Worm (Caenorhabditis elegans) whole organism, L4 larva: ENCODE measurements around the gene ZC443.2.

Experiments
- T20F7.1 ChIP-seq: fragments of 200-800 bp; sonication (Bioruptor generic); optimal IDR thresholded peaks from 2 replicates; lab custom pipeline; 2018; ENCODE audit warnings: mild to moderate bottlenecking, missing genetic modification characterization, missing compliant biosample characterization
- Y105C5A.15 ChIP-seq: fragments of 200-800 bp; sonication (Bioruptor generic); IDR thresholded peaks from 2 replicates; pipeline ENCODE4 v1.3.6; 2022; ENCODE audit warnings: missing genetic modification characterization, missing compliant biosample characterization
- Y48G9A.11 ChIP-seq: fragments of 200-800 bp; sonication (Bioruptor generic); IDR thresholded peaks from 2 replicates; pipeline ENCODE4 v1.3.6; 2022; ENCODE audit warnings: missing genetic modification reagents, missing genetic modification characterization, missing compliant biosample characterization
- ceh-28 ChIP-seq: fragments of 150-350 bp; optimal IDR thresholded peaks from 2 replicates; lab custom pipeline; 2014; ENCODE audit warnings: missing biosample characterization, missing genetic modification reagents, missing genetic modification characterization
- ceh-44 ChIP-seq: fragments of 200-800 bp; sonication (Bioruptor generic); IDR thresholded peaks from 2 replicates; pipeline ENCODE4 v1.3.6; 2022; ENCODE audit warnings: missing genetic modification reagents, missing genetic modification characterization, missing compliant biosample characterization
- ceh-62 ChIP-seq: sonication (generic microtip); optimal IDR thresholded peaks from 2 replicates; lab custom pipeline; 2017; ENCODE audit warnings: missing biosample characterization, missing genetic modification characterization
- ceh-82 ChIP-seq: sonication (generic microtip); optimal IDR thresholded peaks from 2 replicates; lab custom pipeline; 2017; ENCODE audit warnings: missing biosample characterization, missing genetic modification characterization
- cey-2 ChIP-seq: sonication (generic microtip); optimal IDR thresholded peaks from 3 replicates; lab custom pipeline; 2017; ENCODE audit warnings: missing genetic modification characterization, mild to moderate bottlenecking, missing compliant biosample characterization, antibody characterized with exemption, borderline replicate concordance; ENCODE audit not compliant: insufficient read depth
- daf-12 ChIP-seq: fragments of 150-350 bp; optimal IDR thresholded peaks from 2 replicates; lab custom pipeline; 2014; ENCODE audit warnings: missing biosample characterization, missing genetic modification reagents, missing genetic modification characterization
- daf-16 ChIP-seq, 3 experiments: sonication (generic microtip); optimal IDR thresholded peaks; 2 replicates each; lab custom pipeline; 2016 to 2017; ENCODE audit warnings: missing genetic modification characterization in 3 of 3, missing genetic modification reagents in 3 of 3, mild to moderate bottlenecking in 2 of 3, missing compliant biosample characterization in 2 of 3, missing biosample characterization in 1 of 3, moderate library complexity in 1 of 3
- daf-19 ChIP-seq: fragments of 200-800 bp; sonication (Bioruptor generic); conservative IDR thresholded peaks from 2 replicates; pipeline ENCODE4 v1.3.6; 2022; ENCODE audit warnings: missing genetic modification characterization, missing compliant biosample characterization
- dmd-6 ChIP-seq: fragments of 200-800 bp; sonication (Bioruptor generic); IDR thresholded peaks from 2 replicates; pipeline ENCODE4 v1.3.6; 2022; ENCODE audit warnings: missing genetic modification reagents, missing genetic modification characterization, missing compliant biosample characterization
- duxl-1 ChIP-seq: sonication (generic microtip); optimal IDR thresholded peaks from 2 replicates; lab custom pipeline; 2016; ENCODE audit warnings: mild to moderate bottlenecking, missing genetic modification characterization, moderate library complexity, missing compliant biosample characterization; ENCODE audit not compliant: poor library complexity
- dve-1 ChIP-seq: sonication (generic microtip); optimal IDR thresholded peaks from 2 replicates; lab custom pipeline; 2017; ENCODE audit warnings: antibody characterized with exemption, mild to moderate bottlenecking, missing genetic modification characterization, missing compliant biosample characterization; ENCODE audit not compliant: insufficient read depth
- hlh-11 ChIP-seq: fragments of 200-800 bp; sonication (Bioruptor generic); optimal IDR thresholded peaks from 2 replicates; lab custom pipeline; 2018; ENCODE audit warnings: mild to moderate bottlenecking, missing genetic modification characterization, missing compliant biosample characterization
- hlh-30 ChIP-seq: sonication (generic microtip); optimal IDR thresholded peaks from 2 replicates; lab custom pipeline; 2017; ENCODE audit warnings: antibody characterized with exemption, mild to moderate bottlenecking, missing genetic modification characterization, missing compliant biosample characterization; ENCODE audit not compliant: insufficient read depth
- lin-38 ChIP-seq: fragments of 200-800 bp; sonication (Bioruptor generic); IDR thresholded peaks from 2 replicates; pipeline ENCODE4 v1.3.6; 2022; ENCODE audit warnings: missing genetic modification reagents, missing genetic modification characterization, missing compliant biosample characterization
- lsy-2 ChIP-seq, 2 experiments: fragments of 150-350 bp in 1 of 2; sonication (generic microtip) in 1 of 2; optimal IDR thresholded peaks; 2 replicates each; lab custom pipeline; 2014 to 2017; ENCODE audit warnings: missing biosample characterization in 2 of 2, missing genetic modification characterization in 2 of 2
- madf-9 ChIP-seq: fragments of 200-800 bp; sonication (Bioruptor generic); conservative IDR thresholded peaks from 2 replicates; pipeline ENCODE4 v1.3.6; 2022; ENCODE audit warnings: missing genetic modification reagents, missing genetic modification characterization, missing compliant biosample characterization
- mdt-29 ChIP-seq: fragments of 200-800 bp; sonication (Bioruptor generic); IDR thresholded peaks from 2 replicates; pipeline ENCODE4 v1.3.6; 2022; ENCODE audit warnings: missing genetic modification reagents, missing genetic modification characterization, missing compliant biosample characterization
- mxl-2 ChIP-seq: fragments of 200-800 bp; sonication (Bioruptor generic); conservative IDR thresholded peaks from 2 replicates; pipeline ENCODE4 v1.3.6; 2022; ENCODE audit warnings: missing genetic modification reagents, missing genetic modification characterization, missing compliant biosample characterization
- mxl-3 ChIP-seq: fragments of 200-800 bp; sonication (Bioruptor generic); optimal IDR thresholded peaks from 2 replicates; lab custom pipeline; 2018; ENCODE audit warnings: mild to moderate bottlenecking, missing genetic modification characterization, missing compliant biosample characterization
- nhr-10 ChIP-seq: fragments of 150-350 bp; optimal IDR thresholded peaks from 2 replicates; lab custom pipeline; 2014; ENCODE audit warnings: missing biosample characterization, missing genetic modification characterization
- nhr-11 ChIP-seq: fragments of 150-350 bp; optimal IDR thresholded peaks from 2 replicates; lab custom pipeline; 2014; ENCODE audit warnings: missing biosample characterization, missing genetic modification characterization
- nhr-25 ChIP-seq: sonication (generic microtip); optimal IDR thresholded peaks from 2 replicates; lab custom pipeline; 2017; ENCODE audit warnings: missing genetic modification characterization, mild to moderate bottlenecking, missing compliant biosample characterization, antibody characterized with exemption, moderate library complexity, borderline replicate concordance; ENCODE audit not compliant: insufficient read depth
- nhr-28 ChIP-seq: fragments of 150-350 bp; optimal IDR thresholded peaks from 2 replicates; lab custom pipeline; 2014; ENCODE audit warnings: missing biosample characterization, missing genetic modification characterization
- nhr-48 ChIP-seq: sonication (generic microtip); optimal IDR thresholded peaks from 2 replicates; lab custom pipeline; 2016; ENCODE audit warnings: mild to moderate bottlenecking, missing genetic modification characterization, missing compliant biosample characterization
- nhr-77 ChIP-seq: fragments of 150-350 bp; optimal IDR thresholded peaks from 2 replicates; lab custom pipeline; 2014; ENCODE audit warnings: missing biosample characterization, missing genetic modification characterization
- php-3 ChIP-seq: fragments of 200-800 bp; sonication (Bioruptor generic); IDR thresholded peaks from 2 replicates; pipeline ENCODE4 v1.3.6; 2022; ENCODE audit warnings: missing genetic modification reagents, missing genetic modification characterization, missing compliant biosample characterization
- pqm-1 ChIP-seq: sonication (generic microtip); optimal IDR thresholded peaks from 2 replicates; lab custom pipeline; 2017; ENCODE audit warnings: missing biosample characterization, missing genetic modification characterization
- rbr-2 ChIP-seq: sonication (generic microtip); optimal IDR thresholded peaks from 2 replicates; lab custom pipeline; 2016; ENCODE audit warnings: missing genotype, missing genetic modification characterization, missing compliant biosample characterization
- set-16 ChIP-seq: fragments of 200-800 bp; sonication (Bioruptor generic); IDR thresholded peaks from 2 replicates; pipeline ENCODE4 v1.3.6; 2022; ENCODE audit warnings: missing genetic modification reagents, missing genetic modification characterization, missing compliant biosample characterization
- snpc-1.2 ChIP-seq: fragments of 200-800 bp; sonication (Bioruptor generic); IDR thresholded peaks from 2 replicates; pipeline ENCODE4 v1.3.6; 2022; ENCODE audit warnings: missing genetic modification reagents, missing genetic modification characterization, missing compliant biosample characterization
- snpc-4 ChIP-seq: fragments of 150-350 bp; optimal IDR thresholded peaks from 2 replicates; lab custom pipeline; 2014; ENCODE audit warnings: missing biosample characterization, missing genetic modification characterization
- tra-1 ChIP-seq: fragments of 200-800 bp; sonication (Bioruptor generic); IDR thresholded peaks from 2 replicates; pipeline ENCODE4 v1.3.6; 2022; ENCODE audit warnings: missing genetic modification reagents, missing genetic modification characterization, missing compliant biosample characterization
- unc-62 ChIP-seq, 3 experiments: fragments of 150-350 bp in 1 of 3; sonication (generic microtip); optimal IDR thresholded peaks in 2 of 3; peaks in 1 of 3; 1 replicate in 1 of 3; 2 replicates in 2 of 3; lab custom pipeline; 2014 to 2017; ENCODE audit warnings: missing biosample characterization in 3 of 3, missing genetic modification characterization in 3 of 3, missing genetic modification reagents in 3 of 3, missing genotype in 1 of 3
- zag-1 ChIP-seq: fragments of 150-350 bp; optimal IDR thresholded peaks from 2 replicates; lab custom pipeline; 2014; ENCODE audit warnings: missing biosample characterization, missing genetic modification characterization
- zfp-2 ChIP-seq: sonication (generic microtip); optimal IDR thresholded peaks from 2 replicates; lab custom pipeline; 2016; ENCODE audit warnings: mild to moderate bottlenecking, missing genetic modification characterization, missing compliant biosample characterization
- zfp-3 ChIP-seq: fragments of 200-800 bp; sonication (Bioruptor generic); conservative IDR thresholded peaks from 2 replicates; pipeline ENCODE4 v1.3.6; 2022; ENCODE audit warnings: missing genetic modification reagents, missing genetic modification characterization, missing compliant biosample characterization

ZC443.2 gene

DNA sequence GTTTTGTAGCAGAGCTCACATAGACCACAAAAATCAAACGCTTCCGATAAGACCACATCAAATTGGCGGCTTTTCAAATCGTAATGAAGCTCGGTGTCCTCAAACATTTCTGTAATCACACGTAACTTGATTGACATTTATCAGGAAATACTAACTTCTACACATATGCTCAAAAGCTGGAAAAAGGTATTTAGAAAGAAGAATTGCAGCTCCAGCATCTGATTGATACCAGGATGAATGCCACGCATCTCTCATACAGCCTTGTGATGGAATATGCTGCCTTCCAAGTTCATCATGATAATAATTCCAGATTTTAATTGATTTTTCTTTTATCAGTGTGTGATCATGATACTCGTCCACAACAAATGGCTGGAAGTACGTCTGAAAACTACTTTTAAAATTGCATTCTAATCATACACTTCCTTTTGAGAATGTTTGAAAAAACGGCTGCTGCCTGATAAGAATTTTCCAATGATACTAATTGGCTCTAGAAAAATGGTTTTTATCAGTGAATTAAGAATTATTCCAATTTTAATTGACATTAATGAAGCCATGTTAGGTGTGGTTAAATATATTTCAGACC, 14.0 kb downstream of the ZC443.2 start:
- TF ChIP-seq mxl-2 (GFP tag; lab: Robert Waterston, UW) (no peak), dmd-6 (GFP tag; lab: Robert Waterston, UW) (peak; percentile 81), set-16 (GFP tag; lab: Robert Waterston, UW) (no peak), unc-62 (GFP tag; optimal IDR thresholded peaks at IDR 0.05 in 1 of 2; lab: Kevin White, UChicago) (peak in 1 of 2 experiments; percentile 83), unc-62 (tag; optimal IDR thresholded peaks at IDR 0.05; lab: Kevin White, UChicago) (no peak), nhr-48 (tag; lab: Kevin White, UChicago) (peak; percentile 53), tra-1 (0 out of 2 replicates have a peak, but pooled peaks have one; percentile 36), dve-1 (tag; lab: Kevin White, UChicago) (peak; percentile 21), pqm-1 (tag; lab: Kevin White, UChicago) (peak; percentile 52)

DNA sequence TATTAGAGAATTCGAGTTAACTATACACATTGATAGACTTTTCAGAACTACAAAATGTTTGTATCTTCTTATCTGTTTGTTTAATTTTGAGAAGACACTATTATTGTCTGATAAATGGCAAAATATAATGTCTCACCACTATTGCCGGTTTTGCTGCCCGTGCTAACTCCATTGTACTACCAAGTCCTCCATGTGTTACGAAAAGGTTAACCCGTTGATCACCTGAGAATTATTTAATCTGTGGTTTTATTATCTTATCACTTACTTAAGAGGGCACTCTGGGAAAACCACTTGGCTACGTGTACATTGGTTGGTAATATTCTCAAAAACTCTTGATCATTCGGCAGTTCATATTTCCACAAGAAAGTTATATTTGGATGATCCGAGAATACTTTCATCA, 15.1 kb downstream of the ZC443.2 start:
- TF ChIP-seq hlh-11 (peak; percentile 34), nhr-28 (tag; lab: Kevin White, UChicago) (peak; percentile 29), nhr-11 (no peak), dve-1 (tag; lab: Kevin White, UChicago) (peak; percentile 38), unc-62 (GFP tag; optimal IDR thresholded peaks at IDR 0.05 in 1 of 2; lab: Kevin White, UChicago) (no peak), unc-62 (tag; optimal IDR thresholded peaks at IDR 0.05; lab: Kevin White, UChicago) (no peak)
- TF ChIP-seq, all 104 proteins: peak for 3

DNA sequence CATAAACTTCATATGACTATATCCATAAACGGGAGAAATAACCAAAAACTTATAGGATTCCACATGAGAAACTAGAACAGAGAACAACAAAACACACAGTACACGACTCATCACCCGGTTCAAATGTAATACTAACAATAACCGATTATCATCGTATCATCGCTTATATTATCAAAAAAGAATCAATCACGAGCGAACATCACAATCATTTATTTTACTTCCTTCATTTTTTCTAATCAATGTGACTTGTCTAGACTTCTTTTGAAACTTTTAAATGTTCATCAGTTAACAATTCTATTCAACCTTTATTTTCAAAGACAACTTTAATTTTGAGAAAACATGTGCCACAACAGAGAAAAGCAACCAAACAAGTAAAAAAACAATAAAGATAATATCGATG, 15.8 kb downstream of the ZC443.2 start, which contains the start of gene ugt-4:
Gene ugt-4 (minus strand): TSS at position 141 of the 400 bp plus-strand sequence.
- TF ChIP-seq Y48G9A.11, result no peak
- no peak for TF ChIP-seq madf-9 (GFP tag; lab: Robert Waterston, UW)
- TF ChIP-seq nhr-10 (tag; lab: Kevin White, UChicago), result no peak
- no peak for TF ChIP-seq daf-16 (GFP tag; optimal IDR thresholded peaks at IDR 0.05; lab: Kevin White, UChicago)
- TF ChIP-seq daf-16 (tag; optimal IDR thresholded peaks at IDR 0.05; lab: Kevin White, UChicago), result peak; percentile 35
- TF ChIP-seq dve-1 (tag; lab: Kevin White, UChicago), result peak; percentile 67
- TF ChIP-seq tra-1, result no peak
- no peak for TF ChIP-seq ceh-62
- no peak for TF ChIP-seq daf-12 (tag; lab: Kevin White, UChicago)
- TF ChIP-seq T20F7.1 (GFP tag; lab: Kevin White, UChicago), result peak; percentile 52
- no peak for TF ChIP-seq zag-1 (tag; lab: Kevin White, UChicago)
- TF ChIP-seq rbr-2 (tag; lab: Kevin White, UChicago), result no peak
- no peak for TF ChIP-seq daf-19 (GFP tag; lab: Robert Waterston, UW)
- 0 out of 2 replicates have a peak, but pooled peaks have one; percentile 6 for TF ChIP-seq php-3
- peak; percentile 65 for TF ChIP-seq hlh-11
- no peak for TF ChIP-seq zfp-2
- TF ChIP-seq ceh-82, result no peak
- no peak for TF ChIP-seq snpc-1.2
- no peak for TF ChIP-seq ceh-44 (GFP tag; lab: Robert Waterston, UW)
- TF ChIP-seq lin-38 (GFP tag; lab: Robert Waterston, UW), result no peak
- no peak for TF ChIP-seq ceh-28 (tag; lab: Kevin White, UChicago)
- peak; percentile 65 for TF ChIP-seq hlh-30 (tag; lab: Kevin White, UChicago)
- no peak for TF ChIP-seq snpc-4 (tag; lab: Kevin White, UChicago)
- no peak for TF ChIP-seq mdt-29 (GFP tag; lab: Robert Waterston, UW)
- TF ChIP-seq zfp-3, result no peak
- peak in 1 of 2 experiments; percentile 80 for TF ChIP-seq unc-62 (GFP tag; optimal IDR thresholded peaks at IDR 0.05 in 1 of 2; lab: Kevin White, UChicago)
- TF ChIP-seq unc-62 (tag; optimal IDR thresholded peaks at IDR 0.05; lab: Kevin White, UChicago), result no peak
- no peak for TF ChIP-seq duxl-1 (tag; lab: Kevin White, UChicago)
- peak; percentile 61; the same call in 1 of the 2 replicates for TF ChIP-seq dmd-6 (GFP tag; lab: Robert Waterston, UW)
- peak; percentile 49 for TF ChIP-seq pqm-1 (tag; lab: Kevin White, UChicago)
- peak; percentile 75 for TF ChIP-seq nhr-28 (tag; lab: Kevin White, UChicago)
- TF ChIP-seq mxl-3 (GFP tag; lab: Kevin White, UChicago), result no peak
- TF ChIP-seq nhr-77 (tag; lab: Kevin White, UChicago), result peak; percentile 53
- no peak for TF ChIP-seq nhr-11
- no peak for TF ChIP-seq lsy-2 (tag; optimal IDR thresholded peaks at IDR 0.05; lab: Kevin White, UChicago)
- no peak for TF ChIP-seq cey-2 (tag; lab: Kevin White, UChicago)
- TF ChIP-seq Y105C5A.15 (GFP tag; lab: Robert Waterston, UW), result no peak
- TF ChIP-seq nhr-25 (tag; lab: Kevin White, UChicago), result no peak
- TF ChIP-seq, all 104 proteins: peak for 11
